Fruit fly (Drosophila melanogaster): Measurements from ENCODE around the gene CG11570.

Gene CG11570

dm6 chr3L:12002321-12003248, 45.0 kb upstream of the CG11570 start, which contains the start of the genes Pop2 and CG6928 (continued):
- TF ChIP-seq dsf (GFP tag; optimal IDR thresholded peaks at IDR 0.05; ENCODE audit: borderline replicate concordance), result peak; percentile 48

dm6 chr3L:11997959-11998358, 40.4 kb upstream of the CG11570 start, which contains the start of gene Grip163:
Grip163 (minus strand) TSS chr3L:11998138.
- no peak for TF ChIP-seq Myc (optimal IDR thresholded peaks at IDR 0.05)
- TF ChIP-seq Sp1 (GFP tag; optimal IDR thresholded peaks at IDR 0.05), result no peak
- no peak for TF ChIP-seq N (GFP tag; optimal IDR thresholded peaks at IDR 0.05)
- TF ChIP-seq pan (optimal IDR thresholded peaks at IDR 0.05), result no peak
- no peak for TF ChIP-seq ey (GFP tag; optimal IDR thresholded peaks at IDR 0.05)

- no peak for TF ChIP-seq Dfd (GFP tag; optimal IDR thresholded peaks at IDR 0.05)
- TF ChIP-seq Jra (GFP tag; optimal IDR thresholded peaks at IDR 0.05), result peak; percentile 81
- TF ChIP-seq woc (GFP tag; optimal IDR thresholded peaks at IDR 0.05), result no peak
- no peak for TF ChIP-seq brk (GFP tag; optimal IDR thresholded peaks at IDR 0.05)
- peak in 1 of 2 experiments; percentile 40 for TF ChIP-seq foxo (GFP tag; optimal IDR thresholded peaks at IDR 0.05)
- TF ChIP-seq CG32264 (GFP tag; optimal IDR thresholded peaks at IDR 0.05), result no peak
- no peak for TF ChIP-seq CrebA (GFP tag; optimal IDR thresholded peaks at IDR 0.05; ENCODE audit: borderline replicate concordance)
- no peak for TF ChIP-seq lola (GFP tag; optimal IDR thresholded peaks at IDR 0.05)
- TF ChIP-seq HLH106 (tag; optimal IDR thresholded peaks at IDR 0.05), result peak; percentile 49
- TF ChIP-seq sv (GFP tag; optimal IDR thresholded peaks at IDR 0.05), result peak; percentile 2
- TF ChIP-seq br (GFP tag; optimal IDR thresholded peaks at IDR 0.05), result no peak
- peak; percentile 10 for TF ChIP-seq OdsH (GFP tag; optimal IDR thresholded peaks at IDR 0.05)
- TF ChIP-seq sage (GFP tag; optimal IDR thresholded peaks at IDR 0.05), result peak; percentile 43
- TF ChIP-seq rgr (GFP tag; optimal IDR thresholded peaks at IDR 0.05), result peak; percentile 61
- TF ChIP-seq Hr83 (GFP tag; optimal IDR thresholded peaks at IDR 0.05; ENCODE audit: poor library complexity, severe bottlenecking), result peak; percentile 39
Observed at dm6 chr3L:11992960-11993359, 35.4 kb upstream of the CG11570 start, which contains the start of gene viaf. viaf (minus strand) TSS chr3L:11993179.

dm6 chr3L:11990436-11990835, 32.9 kb upstream of the CG11570 start, which contains the start of gene CG6931:
CG6931 (plus strand) TSS chr3L:11990736.
- TF ChIP-seq HLH106 (tag; optimal IDR thresholded peaks at IDR 0.05) (no peak), sage (GFP tag; optimal IDR thresholded peaks at IDR 0.05) (no peak), CG9705 (GFP tag; optimal IDR thresholded peaks at IDR 0.05) (no peak), Hr83 (GFP tag; optimal IDR thresholded peaks at IDR 0.05; ENCODE audit: poor library complexity, severe bottlenecking) (no peak), Abd-B (GFP tag; optimal IDR thresholded peaks at IDR 0.05) (no peak), psq (GFP tag; optimal IDR thresholded peaks at IDR 0.05) (no peak), jim (GFP tag; optimal IDR thresholded peaks at IDR 0.05) (no peak), dmrt93B (GFP tag; optimal IDR thresholded peaks at IDR 0.05) (no peak)

dm6 chr3L:11984606-11985005, 27.0 kb upstream of the CG11570 start, which contains the start of gene CG6938:
CG6938 (plus strand) TSS chr3L:11984906.
- TF ChIP-seq lola (GFP tag; optimal IDR thresholded peaks at IDR 0.05), result no peak
- TF ChIP-seq OdsH (GFP tag; optimal IDR thresholded peaks at IDR 0.05), result no peak
- no peak for TF ChIP-seq N (GFP tag; optimal IDR thresholded peaks at IDR 0.05)
- TF ChIP-seq jim (GFP tag; optimal IDR thresholded peaks at IDR 0.05), result no peak
- no peak for TF ChIP-seq sv (GFP tag; optimal IDR thresholded peaks at IDR 0.05)
- TF ChIP-seq Myc (optimal IDR thresholded peaks at IDR 0.05), result no peak
- TF ChIP-seq dsf (GFP tag; optimal IDR thresholded peaks at IDR 0.05; ENCODE audit: borderline replicate concordance), result no peak
- TF ChIP-seq h (GFP tag; optimal IDR thresholded peaks at IDR 0.05), result no peak
- TF ChIP-seq usp (GFP tag; optimal IDR thresholded peaks at IDR 0.05), result no peak
- no peak for TF ChIP-seq Rel (GFP tag; optimal IDR thresholded peaks at IDR 0.05)
- no peak for TF ChIP-seq Rel (tag; optimal IDR thresholded peaks at IDR 0.05)
- no peak for TF ChIP-seq HLH106 (tag; optimal IDR thresholded peaks at IDR 0.05)
- no peak for TF ChIP-seq psq (GFP tag; optimal IDR thresholded peaks at IDR 0.05)
- TF ChIP-seq Sp1 (GFP tag; optimal IDR thresholded peaks at IDR 0.05), result no peak
- no peak for TF ChIP-seq fru (GFP tag; optimal IDR thresholded peaks at IDR 0.05)
- no peak for TF ChIP-seq Hr78 (GFP tag; optimal IDR thresholded peaks at IDR 0.05)
- no peak for TF ChIP-seq Abd-B (GFP tag; optimal IDR thresholded peaks at IDR 0.05)
- no peak for TF ChIP-seq CG32264 (GFP tag; optimal IDR thresholded peaks at IDR 0.05)
- TF ChIP-seq pan (optimal IDR thresholded peaks at IDR 0.05), result no peak
